Fruit fly (Drosophila melanogaster) whole organism, prepupa: ENCODE results near the gene CG15529.

Experiments used
- Blimp-1 ChIP-seq: fragments of 200-800 bp; sonication (Bioruptor generic); optimal IDR thresholded peaks from 3 replicates; lab custom pipeline; 2017; ENCODE audit warnings: missing biosample characterization, missing genetic modification characterization, mild to moderate bottlenecking, moderate library complexity, missing genetic modification reagents
- CG10631 ChIP-seq: fragments of 200-800 bp; sonication (Bioruptor generic); optimal IDR thresholded peaks from 2 replicates; lab custom pipeline; 2016; ENCODE audit warnings: missing biosample characterization, missing genetic modification characterization
- CG1621 ChIP-seq: fragments of 200-800 bp; sonication (Bioruptor generic); optimal IDR thresholded peaks from 3 replicates; lab custom pipeline; 2018; ENCODE audit warnings: missing biosample characterization, mild to moderate bottlenecking, missing genetic modification characterization
- CG16779 ChIP-seq: fragments of 200-800 bp; sonication (Bioruptor generic); optimal IDR thresholded peaks from 3 replicates; lab custom pipeline; 2017; ENCODE audit warnings: missing biosample characterization, mild to moderate bottlenecking, missing genetic modification characterization
- CG3032 ChIP-seq: fragments of 200-800 bp; optimal IDR thresholded peaks from 2 replicates; lab custom pipeline; 2019; ENCODE audit warnings: missing biosample characterization, mild to moderate bottlenecking, missing genetic modification characterization, moderate library complexity
- CG32006 ChIP-seq: fragments of 200-800 bp; sonication (Bioruptor generic); optimal IDR thresholded peaks from 3 replicates; lab custom pipeline; 2017; ENCODE audit warnings: missing biosample characterization, mild to moderate bottlenecking, missing genetic modification characterization
- CG3919 ChIP-seq: fragments of 200-800 bp; sonication (Bioruptor generic); optimal IDR thresholded peaks from 3 replicates; lab custom pipeline; 2016; ENCODE audit warnings: missing biosample characterization, missing genetic modification characterization
- CG6854 ChIP-seq: fragments of 200-800 bp; sonication (Bioruptor generic); optimal IDR thresholded peaks from 2 replicates; lab custom pipeline; 2017; ENCODE audit warnings: missing biosample characterization, mild to moderate bottlenecking, missing genetic modification characterization
- Eip75B ChIP-seq: fragments of 200-800 bp; sonication (Bioruptor generic); optimal IDR thresholded peaks from 3 replicates; lab custom pipeline; 2016; ENCODE audit warnings: missing biosample characterization, missing genetic modification characterization
- Gug ChIP-seq: fragments of 200-800 bp; sonication (Bioruptor generic); IDR thresholded peaks from 2 replicates; pipeline ENCODE4 v1.3.6; 2022; ENCODE audit warnings: missing biosample characterization, missing genetic modification characterization
- Hr39 ChIP-seq: fragments of 200-800 bp; sonication (Bioruptor generic); optimal IDR thresholded peaks from 2 replicates; lab custom pipeline; 2016; ENCODE audit warnings: missing biosample characterization, missing genetic modification characterization
- Met ChIP-seq: fragments of 200-800 bp; sonication (Bioruptor generic); optimal IDR thresholded peaks from 3 replicates; lab custom pipeline; 2016; ENCODE audit warnings: missing biosample characterization, missing genetic modification characterization
- dac ChIP-seq: fragments of 200-800 bp; sonication (Bioruptor generic); optimal IDR thresholded peaks from 2 replicates; lab custom pipeline; 2017; ENCODE audit warnings: missing biosample characterization, mild to moderate bottlenecking, missing genetic modification characterization
- vri ChIP-seq: fragments of 200-800 bp; sonication (Bioruptor generic); optimal IDR thresholded peaks from 3 replicates; lab custom pipeline; 2016; ENCODE audit warnings: missing biosample characterization, mild to moderate bottlenecking, missing genetic modification characterization

DNA sequence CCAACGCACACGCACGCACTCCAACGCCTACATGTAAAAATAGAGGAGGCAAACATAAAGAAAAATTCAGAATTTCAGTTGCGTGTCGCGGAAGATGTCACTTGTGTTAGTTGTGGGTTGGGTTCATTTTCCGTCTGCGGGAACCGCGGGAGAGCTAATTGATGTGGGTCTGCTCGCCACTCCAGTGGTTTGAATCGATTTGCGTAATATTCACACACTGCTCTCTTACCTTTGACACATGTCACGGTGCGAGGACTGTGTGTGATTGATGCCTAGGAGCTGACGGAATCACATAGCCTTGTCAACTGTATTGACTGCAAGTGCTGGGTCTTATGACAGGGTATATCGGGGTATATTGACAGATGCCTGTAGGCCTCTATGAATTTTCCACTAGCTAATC, 40.9 kb upstream of the CG15529 start:
- TF ChIP-seq Blimp-1 (GFP tag; lab: Kevin White, UChicago) (no peak), Met (GFP tag; lab: Kevin White, UChicago) (no peak), CG10631 (no peak), CG1621 (no peak), CG6854 (GFP tag; lab: Kevin White, UChicago) (no peak), CG32006 (no peak), dac (no peak), Gug (GFP tag; lab: Robert Waterston, UW) (no peak), Hr39 (GFP tag; lab: Kevin White, UChicago) (no peak), Eip75B (no peak), vri (GFP tag; lab: Kevin White, UChicago) (no peak), CG16779 (no peak), CG3032 (tag; lab: Kevin White, UChicago) (no peak), CG3919 (no peak)
